Fruit fly (Drosophila melanogaster): ENCODE measurements around the gene Ttc19.

- TF ChIP-seq Hr39 (GFP tag; optimal IDR thresholded peaks at IDR 0.05) (no peak), cyc (GFP tag; optimal IDR thresholded peaks at IDR 0.05) (no peak), Gug (GFP tag; IDR thresholded peaks at IDR 0.05) (no peak), CG3919 (GFP tag; optimal IDR thresholded peaks at IDR 0.05) (no peak), Lpt (GFP tag; optimal IDR thresholded peaks at IDR 0.05) (no peak), CG6854 (GFP tag; optimal IDR thresholded peaks at IDR 0.05) (no peak), CG32006 (GFP tag; optimal IDR thresholded peaks at IDR 0.05) (no peak), Sox102F (GFP tag; optimal IDR thresholded peaks at IDR 0.05) (no peak), CG16779 (tag; optimal IDR thresholded peaks at IDR 0.05) (no peak)
These were observed 49.1 kb downstream of the Ttc19 start, which contains the start of gene CG10650 for dm6 chr2L:18995660-18996417.

Measured in whole organism, prepupa.